Worm (Caenorhabditis elegans): ENCODE measurements around the gene mans-3.

DNA sequence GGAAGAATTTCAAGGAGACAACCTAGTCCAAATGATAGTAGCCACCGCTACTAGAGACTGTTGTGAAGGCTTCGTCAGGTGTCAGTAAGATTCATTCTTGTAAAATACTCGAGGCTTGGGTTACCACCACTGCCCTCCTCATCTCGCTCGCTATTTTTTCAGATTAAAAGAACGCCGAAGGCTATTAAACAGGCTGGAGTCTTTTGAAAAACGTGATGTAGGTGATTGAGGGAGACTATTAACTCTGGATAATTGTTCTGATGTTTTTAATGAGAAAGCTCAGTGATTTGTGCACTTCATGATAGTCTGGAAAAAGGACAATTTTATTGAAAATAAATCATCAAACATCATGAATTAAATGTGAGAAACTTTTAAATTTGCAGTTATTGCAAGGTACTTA, 23.8 kb downstream of the mans-3 start, which contains the start of gene zig-6:
- no peak for TF ChIP-seq tbp1 (GFP tag; optimal IDR thresholded peaks at IDR 0.05)
- TF ChIP-seq pha-4 (tag; optimal IDR thresholded peaks at IDR 0.05) = no peak
- no peak for TF ChIP-seq nfya-2 (GFP tag; IDR thresholded peaks at IDR 0.05)
- no peak for TF ChIP-seq attf-5 (GFP tag; optimal IDR thresholded peaks at IDR 0.05)
- TF ChIP-seq egl-18 (GFP tag; IDR thresholded peaks at IDR 0.05) = no peak
- TF ChIP-seq ama-1 (optimal IDR thresholded peaks at IDR 0.05) = no peak
- TF ChIP-seq ama-1 (GFP tag; optimal IDR thresholded peaks at IDR 0.05) = no peak
- TF ChIP-seq snpc-4 (GFP tag; optimal IDR thresholded peaks at IDR 0.05) = no peak
- no peak for TF ChIP-seq snpc-4 (tag; optimal IDR thresholded peaks at IDR 0.05)
- TF ChIP-seq Y67H2A.10 (GFP tag; conservative IDR thresholded peaks at IDR 0.05) = no peak
- TF ChIP-seq ekl-4 (GFP tag; IDR thresholded peaks at IDR 0.05) = no peak
- TF ChIP-seq hmg-20 (GFP tag; IDR thresholded peaks at IDR 0.05) = no peak
- TF ChIP-seq zim-3 (tag; optimal IDR thresholded peaks at IDR 0.05) = no peak
- TF ChIP-seq dpl-1 (GFP tag; optimal IDR thresholded peaks at IDR 0.05) = no peak
- TF ChIP-seq egl-44 (GFP tag; IDR thresholded peaks at IDR 0.05) = no peak
